Worm (Caenorhabditis elegans): Measurements from ENCODE around the gene C39F7.1.

C39F7.1 gene

DNA sequence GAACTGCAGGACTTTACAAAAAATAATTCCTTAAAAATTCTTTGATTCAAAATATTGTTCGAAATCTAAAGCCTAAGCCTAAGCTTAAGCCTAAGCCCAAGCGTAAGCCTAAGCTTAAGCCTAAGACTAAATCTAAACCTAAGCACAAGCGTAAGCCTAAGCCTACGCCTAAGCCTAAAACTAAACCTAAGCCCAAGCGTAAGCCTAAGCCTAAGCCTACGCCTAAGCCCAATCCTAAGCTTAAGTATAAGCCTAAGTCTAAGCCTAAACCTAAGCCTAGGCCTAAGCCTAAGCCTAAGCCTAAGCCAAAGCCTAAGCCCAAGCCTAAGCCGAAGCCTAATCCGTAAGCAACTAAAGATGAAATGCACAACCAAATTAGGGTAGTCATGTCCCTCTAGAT is 29.6 kb upstream of the C39F7.1 start:
- TF ChIP-seq ces-1 (GFP tag; optimal IDR thresholded peaks at IDR 0.05) = no peak
- TF ChIP-seq nhr-237 (tag; optimal IDR thresholded peaks at IDR 0.05) = no peak
- peak; percentile 38 for TF ChIP-seq sem-2 (GFP tag; optimal IDR thresholded peaks at IDR 0.05)
- no peak for TF ChIP-seq mep-1 (tag; optimal IDR thresholded peaks at IDR 0.05)
- TF ChIP-seq snpc-4 (tag; optimal IDR thresholded peaks at IDR 0.05) = no peak
- TF ChIP-seq ceh-83 (GFP tag; optimal IDR thresholded peaks at IDR 0.05) = no peak
- no peak for TF ChIP-seq nhr-76 (tag; optimal IDR thresholded peaks at IDR 0.05)
- no peak for TF ChIP-seq hlh-1 (tag; optimal IDR thresholded peaks at IDR 0.05)
- no peak for TF ChIP-seq M03D4.4 (tag; optimal IDR thresholded peaks at IDR 0.05)

DNA sequence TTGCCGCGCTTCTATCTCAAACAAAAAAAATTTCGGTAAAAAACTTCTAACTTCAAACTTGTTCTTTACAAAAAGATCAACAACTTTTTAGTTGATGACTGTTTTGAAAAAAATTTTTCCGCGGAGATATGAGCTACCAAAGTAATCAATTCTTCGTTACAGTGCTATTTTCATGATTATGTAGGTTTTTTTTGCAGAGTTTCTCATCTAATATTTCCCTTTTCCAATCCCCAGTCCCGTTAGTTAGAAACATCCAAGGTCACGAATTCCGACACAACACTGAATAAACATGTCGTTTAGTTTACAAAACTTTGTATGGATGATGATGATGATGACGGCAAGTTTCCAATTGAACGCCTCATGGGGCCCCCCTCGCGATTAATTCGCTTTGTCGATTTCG is 27.6 kb upstream of the C39F7.1 start:
- TF ChIP-seq bed-3 (GFP tag; optimal IDR thresholded peaks at IDR 0.05) (no peak), nhr-12 (tag; optimal IDR thresholded peaks at IDR 0.05) (no peak), ceh-43 (GFP tag; optimal IDR thresholded peaks at IDR 0.05) (no peak), ham-2 (GFP tag; optimal IDR thresholded peaks at IDR 0.05) (no peak), nhr-76 (tag; optimal IDR thresholded peaks at IDR 0.05) (no peak), cnd-1 (tag; optimal IDR thresholded peaks at IDR 0.05) (no peak), M03D4.4 (tag; optimal IDR thresholded peaks at IDR 0.05) (no peak), ceh-39 (tag; optimal IDR thresholded peaks at IDR 0.05) (no peak), ztf-11 (tag; optimal IDR thresholded peaks at IDR 0.05) (no peak), lsy-2 (tag; optimal IDR thresholded peaks at IDR 0.05) (no peak), elt-3 (tag; optimal IDR thresholded peaks at IDR 0.05) (no peak), tbx-8 (GFP tag; optimal IDR thresholded peaks at IDR 0.05) (no peak), nhr-28 (tag; optimal IDR thresholded peaks at IDR 0.05) (no peak)

DNA sequence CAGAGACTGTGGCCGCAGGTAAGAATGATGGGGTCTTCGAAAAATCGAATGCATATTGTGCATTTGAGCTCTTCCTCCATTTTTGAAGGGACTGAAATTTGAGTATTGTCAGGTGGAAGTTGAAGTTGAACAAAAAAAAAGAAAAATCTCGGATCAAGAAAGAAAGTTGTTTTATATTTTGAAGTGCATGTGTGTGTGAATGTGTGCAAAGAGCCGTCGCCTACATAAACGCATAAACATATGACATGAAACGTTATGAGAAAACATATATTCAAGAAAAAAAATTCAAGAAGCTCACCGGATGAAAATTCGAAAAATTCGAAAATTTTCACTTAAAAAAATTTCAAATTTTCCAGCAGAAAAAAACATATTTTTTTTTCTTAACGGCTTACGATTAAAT is 24.8 kb upstream of the C39F7.1 start, which contains the start of gene madd-2:
TSS of gene madd-2 (minus strand) at position 101 of the 400 bp plus-strand sequence.
- no peak for TF ChIP-seq ces-1 (GFP tag; optimal IDR thresholded peaks at IDR 0.05)
- TF ChIP-seq ceh-83 (GFP tag; optimal IDR thresholded peaks at IDR 0.05) = no peak
- no peak for TF ChIP-seq blmp-1 (tag; optimal IDR thresholded peaks at IDR 0.05)
- no peak for TF ChIP-seq drap-1 (GFP tag; optimal IDR thresholded peaks at IDR 0.05)
- TF ChIP-seq ceh-43 (GFP tag; optimal IDR thresholded peaks at IDR 0.05) = no peak
- TF ChIP-seq unc-62 (GFP tag; optimal IDR thresholded peaks at IDR 0.05) = no peak
- TF ChIP-seq M03D4.4 (tag; optimal IDR thresholded peaks at IDR 0.05) = no peak
- no peak for TF ChIP-seq lin-32 (GFP tag; optimal IDR thresholded peaks at IDR 0.05)
- TF ChIP-seq nhr-237 (tag; optimal IDR thresholded peaks at IDR 0.05) = no peak
- TF ChIP-seq bed-3 (GFP tag; optimal IDR thresholded peaks at IDR 0.05) = no peak
- TF ChIP-seq ztf-11 (tag; optimal IDR thresholded peaks at IDR 0.05) = no peak
- TF ChIP-seq sptf-1 (tag; optimal IDR thresholded peaks at IDR 0.05) = no peak
- no peak for TF ChIP-seq ceh-39 (tag; optimal IDR thresholded peaks at IDR 0.05)
- TF ChIP-seq hlh-1 (tag; optimal IDR thresholded peaks at IDR 0.05) = no peak
- TF ChIP-seq mab-5 (tag; optimal IDR thresholded peaks at IDR 0.05) = no peak
- no peak for TF ChIP-seq flh-1 (GFP tag; optimal IDR thresholded peaks at IDR 0.05)
- no peak for TF ChIP-seq elt-1 (tag; optimal IDR thresholded peaks at IDR 0.05; ENCODE audit: borderline replicate concordance, insufficient read depth)
- no peak for TF ChIP-seq nhr-28 (tag; optimal IDR thresholded peaks at IDR 0.05)

DNA sequence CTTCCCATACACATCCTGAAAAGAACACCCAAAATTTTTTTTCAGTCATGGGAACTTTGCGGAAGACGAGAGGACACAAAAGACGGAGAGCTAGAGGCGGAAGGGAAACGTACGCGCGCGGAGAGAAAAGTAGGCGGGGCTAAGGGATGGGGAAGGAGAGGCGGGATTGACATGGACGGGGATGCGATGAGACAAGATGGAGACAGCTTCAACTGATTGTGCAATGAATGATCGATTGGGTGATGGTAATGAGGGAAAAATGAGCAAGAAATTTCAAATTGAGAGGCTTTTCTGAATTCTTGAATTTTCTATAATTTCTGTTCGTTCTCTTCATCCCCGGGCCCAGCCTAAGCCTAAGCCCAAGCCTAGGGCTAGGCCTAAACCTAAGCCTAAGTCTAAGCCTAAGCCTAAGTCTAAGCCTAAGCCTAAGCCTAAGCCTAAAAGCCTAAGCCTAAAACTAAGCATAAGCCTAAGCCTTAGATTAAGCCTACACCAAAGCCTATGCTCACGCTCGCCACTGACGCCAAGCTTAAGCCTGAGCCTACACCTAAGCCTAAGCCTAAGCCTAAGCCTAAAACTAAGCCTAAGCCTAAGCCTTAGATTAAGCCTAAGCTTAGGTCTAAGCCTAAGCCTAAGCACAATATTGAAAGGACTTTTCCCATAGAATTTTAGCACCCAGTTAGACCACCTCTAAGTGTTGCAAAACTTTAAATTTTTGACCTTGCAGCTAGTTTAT is 23.6 kb upstream of the C39F7.1 start:
- no peak for TF ChIP-seq cnd-1 (tag; optimal IDR thresholded peaks at IDR 0.05)
- no peak for TF ChIP-seq lin-13 (tag; optimal IDR thresholded peaks at IDR 0.05)
- TF ChIP-seq bed-3 (GFP tag; optimal IDR thresholded peaks at IDR 0.05) = no peak
- TF ChIP-seq unc-120 (tag; optimal IDR thresholded peaks at IDR 0.05; ENCODE audit: poor library complexity, severe bottlenecking) = peak; percentile 6
- TF ChIP-seq nhr-2 (tag; optimal IDR thresholded peaks at IDR 0.05) = no peak
- peak; percentile 24 for TF ChIP-seq mep-1 (tag; optimal IDR thresholded peaks at IDR 0.05)
- TF ChIP-seq lin-32 (GFP tag; optimal IDR thresholded peaks at IDR 0.05) = no peak
- no peak for TF ChIP-seq hlh-1 (tag; optimal IDR thresholded peaks at IDR 0.05)
- peak; percentile 26 for TF ChIP-seq M03D4.4 (tag; optimal IDR thresholded peaks at IDR 0.05)
- peak; percentile 72 for TF ChIP-seq unc-62 (GFP tag; optimal IDR thresholded peaks at IDR 0.05)
- no peak for TF ChIP-seq sptf-1 (tag; optimal IDR thresholded peaks at IDR 0.05)
- TF ChIP-seq ham-2 (GFP tag; optimal IDR thresholded peaks at IDR 0.05) = peak; percentile 43

DNA sequence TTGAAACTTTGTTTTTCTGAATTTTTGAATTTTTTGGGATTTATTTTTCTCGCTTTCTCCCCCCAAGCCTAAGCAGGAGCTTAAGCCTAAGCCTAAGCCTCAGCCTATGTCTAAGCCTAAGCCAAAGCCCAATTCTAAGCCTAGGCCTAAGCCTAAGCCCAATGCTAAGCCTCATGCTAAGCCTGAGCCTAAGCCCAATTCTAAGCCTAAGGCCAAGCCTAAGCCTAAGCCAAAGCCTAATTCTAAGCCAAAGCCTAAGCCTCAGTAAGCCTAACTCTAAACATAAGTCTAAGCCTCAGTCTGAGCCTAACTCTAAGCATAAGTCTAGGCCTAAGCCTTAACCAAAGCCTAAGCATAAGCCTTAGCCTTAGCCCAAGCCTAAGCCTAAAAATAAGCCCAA is 17.7 kb upstream of the C39F7.1 start:
- TF ChIP-seq zip-8 (tag; optimal IDR thresholded peaks at IDR 0.05) (no peak), ham-2 (GFP tag; optimal IDR thresholded peaks at IDR 0.05) (peak; percentile 19)
